Fruit fly (Drosophila melanogaster) whole organism, embryonic: ENCODE results near the gene trbl.

Experiments
- B-H2 ChIP-seq: fragments of 200-800 bp; sonication (Bioruptor generic); optimal IDR thresholded peaks from 2 replicates; lab custom pipeline; 2018; ENCODE audit warnings: missing biosample characterization, mild to moderate bottlenecking, missing genetic modification characterization
- Bteb2 ChIP-seq: fragments of 200-800 bp; sonication (Bioruptor generic); optimal IDR thresholded peaks from 2 replicates; lab custom pipeline; 2016; ENCODE audit warnings: missing biosample characterization, missing genetic modification characterization
- CG1024 ChIP-seq: fragments of 200-800 bp; sonication (Bioruptor generic); IDR thresholded peaks from 2 replicates; pipeline ENCODE4 v1.3.6; 2022; ENCODE audit warnings: missing biosample characterization, missing genetic modification characterization
- CG12299 ChIP-seq: fragments of 200-800 bp; sonication (Bioruptor generic); optimal IDR thresholded peaks from 2 replicates; lab custom pipeline; 2018; ENCODE audit warnings: missing biosample characterization, mild to moderate bottlenecking, missing genetic modification characterization
- CG13123 ChIP-seq: fragments of 200-800 bp; sonication (Bioruptor generic); optimal IDR thresholded peaks from 2 replicates; lab custom pipeline; 2016; ENCODE audit warnings: missing biosample characterization, missing genetic modification characterization
- CG14050 ChIP-seq: fragments of 200-800 bp; sonication (Bioruptor generic); IDR thresholded peaks from 3 replicates; pipeline ENCODE4 v1.3.6; 2022; ENCODE audit warnings: missing biosample characterization, missing genetic modification characterization
- CG15479 ChIP-seq: fragments of 200-800 bp; sonication (Bioruptor generic); optimal IDR thresholded peaks from 3 replicates; lab custom pipeline; 2019; ENCODE audit warnings: missing biosample characterization, mild to moderate bottlenecking, missing genetic modification characterization, moderate library complexity
- CG17385 ChIP-seq: fragments of 200-800 bp; sonication (Bioruptor generic); optimal IDR thresholded peaks from 3 replicates; lab custom pipeline; 2018; ENCODE audit warnings: missing biosample characterization, mild to moderate bottlenecking, missing genetic modification characterization
- CG17912 ChIP-seq: fragments of 200-800 bp; sonication (Bioruptor generic); optimal IDR thresholded peaks from 2 replicates; lab custom pipeline; 2018; ENCODE audit warnings: missing biosample characterization, mild to moderate bottlenecking, missing genetic modification characterization
- CG2129 ChIP-seq: fragments of 200-800 bp; sonication (Bioruptor generic); IDR thresholded peaks from 2 replicates; pipeline ENCODE4 v1.3.6; 2022; ENCODE audit warnings: missing biosample characterization, missing genetic modification characterization; ENCODE audit not compliant: partially characterized antibody
- CG2889 ChIP-seq: fragments of 200-800 bp; sonication (Bioruptor generic); IDR thresholded peaks from 3 replicates; pipeline ENCODE4 v1.3.6; 2022; ENCODE audit warnings: missing biosample characterization, missing genetic modification characterization
- CG31224 ChIP-seq: fragments of 200-800 bp; sonication (Bioruptor generic); IDR thresholded peaks from 2 replicates; pipeline ENCODE4 v1.3.6; 2022; ENCODE audit warnings: missing biosample characterization, missing genetic modification characterization
- CG5953 ChIP-seq: fragments of 200-800 bp; sonication (Bioruptor generic); IDR thresholded peaks from 2 replicates; pipeline ENCODE4 v1.3.6; 2022; ENCODE audit warnings: missing biosample characterization, missing genetic modification characterization
- CG7963 ChIP-seq: fragments of 200-800 bp; sonication (Bioruptor generic); IDR thresholded peaks from 3 replicates; pipeline ENCODE4 v1.3.6; 2022; ENCODE audit warnings: missing biosample characterization, missing genetic modification characterization; ENCODE audit not compliant: partially characterized antibody
- CG9215 ChIP-seq: fragments of 200-800 bp; sonication (Bioruptor generic); IDR thresholded peaks from 2 replicates; pipeline ENCODE4 v1.3.6; 2022; ENCODE audit warnings: missing biosample characterization, missing genetic modification characterization
- CG9797 ChIP-seq: fragments of 200-800 bp; sonication (Bioruptor generic); optimal IDR thresholded peaks from 3 replicates; lab custom pipeline; 2018; ENCODE audit warnings: missing biosample characterization, mild to moderate bottlenecking, missing genetic modification characterization
- CkIIα-i1 ChIP-seq: fragments of 200-800 bp; sonication (Bioruptor generic); IDR thresholded peaks from 2 replicates; pipeline ENCODE4 v1.3.6; 2022; ENCODE audit warnings: missing biosample characterization, missing genetic modification characterization
- CoRest ChIP-seq: fragments of 200-800 bp; sonication (Bioruptor generic); optimal IDR thresholded peaks from 3 replicates; lab custom pipeline; 2018; ENCODE audit warnings: missing biosample characterization, mild to moderate bottlenecking, missing genetic modification characterization, moderate library complexity
- D19A ChIP-seq: fragments of 200-800 bp; optimal IDR thresholded peaks from 3 replicates; lab custom pipeline; 2019; ENCODE audit warnings: missing biosample characterization, mild to moderate bottlenecking, missing genetic modification characterization, moderate library complexity
- E2f2 ChIP-seq: fragments of 200-800 bp; sonication (Bioruptor generic); IDR thresholded peaks from 2 replicates; pipeline ENCODE4 v1.3.6; 2022; ENCODE audit warnings: missing biosample characterization, missing genetic modification characterization
- Eip74EF ChIP-seq, 2 experiments: fragments of 200-800 bp in 1 of 2; fragments of >200 bp in 1 of 2; sonication (Bioruptor generic) in 1 of 2; optimal IDR thresholded peaks; 2 replicates each; lab custom pipeline; 2017 to 2019; ENCODE audit warnings: missing biosample characterization in 2 of 2, missing genetic modification characterization in 2 of 2, mild to moderate bottlenecking in 1 of 2, moderate library complexity in 1 of 2
- Gug ChIP-seq: fragments of 200-800 bp; sonication (Bioruptor generic); IDR thresholded peaks from 4 replicates; pipeline ENCODE4 v1.3.6; 2022; ENCODE audit warnings: missing biosample characterization, missing genetic modification characterization
- Hmr ChIP-seq: fragments of 200-800 bp; sonication (Bioruptor generic); optimal IDR thresholded peaks from 3 replicates; lab custom pipeline; 2017; ENCODE audit warnings: mild to moderate bottlenecking, missing biosample characterization, missing genetic modification reagents, missing genetic modification characterization
- Lpt ChIP-seq: fragments of >200 bp; optimal IDR thresholded peaks from 2 replicates; lab custom pipeline; 2018; ENCODE audit warnings: missing biosample characterization, missing genetic modification characterization
- PHDP ChIP-seq: fragments of 200-800 bp; sonication (Bioruptor generic); optimal IDR thresholded peaks from 3 replicates; lab custom pipeline; 2018; ENCODE audit warnings: missing biosample characterization, mild to moderate bottlenecking, missing genetic modification characterization, moderate library complexity
- Sox102F ChIP-seq: fragments of 200-800 bp; sonication (Bioruptor generic); optimal IDR thresholded peaks from 2 replicates; lab custom pipeline; 2018; ENCODE audit warnings: missing biosample characterization, mild to moderate bottlenecking, missing genetic modification characterization, moderate library complexity
- Tbp ChIP-seq: fragments of >200 bp; optimal IDR thresholded peaks from 2 replicates; lab custom pipeline; 2018; ENCODE audit warnings: missing biosample characterization, missing genetic modification characterization
- Xrp1 ChIP-seq: fragments of 200-800 bp; sonication (Bioruptor generic); IDR thresholded peaks from 2 replicates; pipeline ENCODE4 v1.3.6; 2022; ENCODE audit warnings: missing biosample characterization, missing genetic modification characterization
- ara ChIP-seq: fragments of 200-800 bp; sonication (Bioruptor generic); IDR thresholded peaks from 2 replicates; pipeline ENCODE4 v1.3.6; 2022; ENCODE audit warnings: missing biosample characterization, missing genetic modification characterization
- croc ChIP-seq: fragments of 200-800 bp; sonication (Bioruptor generic); conservative IDR thresholded peaks from 3 replicates; pipeline ENCODE4 v1.3.6; 2022; ENCODE audit warnings: missing biosample characterization, missing genetic modification characterization
- dpn ChIP-seq, 2 experiments: fragments of 200-800 bp; sonication (Bioruptor generic); optimal IDR thresholded peaks; 3 replicates each; lab custom pipeline; 2016; ENCODE audit warnings: missing biosample characterization in 2 of 2, missing genetic modification characterization in 2 of 2
- grau ChIP-seq: fragments of 200-800 bp; optimal IDR thresholded peaks from 3 replicates; lab custom pipeline; 2019; ENCODE audit warnings: missing biosample characterization, mild to moderate bottlenecking, missing genetic modification characterization, moderate library complexity
- ham ChIP-seq: fragments of 200-800 bp; sonication (Bioruptor generic); IDR thresholded peaks from 2 replicates; pipeline ENCODE4 v1.3.6; 2022; ENCODE audit warnings: missing biosample characterization, missing genetic modification characterization
- hth ChIP-seq: fragments of >200 bp; optimal IDR thresholded peaks from 2 replicates; lab custom pipeline; 2017; ENCODE audit warnings: inconsistent platforms
- ind ChIP-seq: fragments of 200-800 bp; sonication (Bioruptor generic); optimal IDR thresholded peaks from 3 replicates; lab custom pipeline; 2016; ENCODE audit warnings: missing biosample characterization, missing genetic modification characterization
- knrl ChIP-seq: fragments of 200-800 bp; sonication (Bioruptor generic); IDR thresholded peaks from 3 replicates; pipeline ENCODE4 v1.3.6; 2022; ENCODE audit warnings: missing biosample characterization, missing genetic modification characterization; ENCODE audit not compliant: partially characterized antibody
- lov ChIP-seq, 2 experiments: fragments of 200-800 bp in 1 of 2; fragments of >200 bp in 1 of 2; sonication (Bioruptor generic) in 1 of 2; IDR thresholded peaks in 1 of 2; optimal IDR thresholded peaks in 1 of 2; 2 replicates in 1 of 2; 3 replicates in 1 of 2; pipeline versions ENCODE4 v1.3.6 to Lab custom; 2017 to 2022; ENCODE audit warnings: missing biosample characterization in 1 of 2, missing genetic modification characterization in 1 of 2
- org-1 ChIP-seq: fragments of 200-800 bp; sonication (Bioruptor generic); optimal IDR thresholded peaks from 2 replicates; lab custom pipeline; 2017; ENCODE audit warnings: missing biosample characterization, missing genetic modification characterization
- otp ChIP-seq: fragments of 200-800 bp; sonication (Bioruptor generic); IDR thresholded peaks from 3 replicates; pipeline ENCODE4, ENCODE4 v1.3.6; 2022; ENCODE audit warnings: missing biosample characterization, missing genetic modification characterization
- pita ChIP-seq: fragments of 200-800 bp; sonication (Bioruptor generic); optimal IDR thresholded peaks from 2 replicates; lab custom pipeline; 2017; ENCODE audit warnings: missing biosample characterization, mild to moderate bottlenecking, missing genetic modification characterization
- prd ChIP-seq, 3 experiments: fragments of >200 bp in 2 of 3; fragments of 200-800 bp in 1 of 3; sonication (Bioruptor generic) in 1 of 3; optimal IDR thresholded peaks in 2 of 3; IDR thresholded peaks in 1 of 3; 2 replicates in 2 of 3; 3 replicates in 1 of 3; pipeline versions ENCODE4 v1.3.6 to Lab custom; 2017 to 2022; ENCODE audit warnings: missing biosample characterization in 1 of 3, missing genetic modification characterization in 1 of 3
- salm ChIP-seq: fragments of 200-800 bp; sonication (Bioruptor generic); optimal IDR thresholded peaks from 2 replicates; lab custom pipeline; 2018; ENCODE audit warnings: missing biosample characterization, mild to moderate bottlenecking, missing genetic modification characterization
- scrt ChIP-seq: fragments of 200-800 bp; sonication (Bioruptor generic); optimal IDR thresholded peaks from 2 replicates; lab custom pipeline; 2018; ENCODE audit warnings: missing biosample characterization, mild to moderate bottlenecking, missing genetic modification characterization, moderate library complexity
- stwl ChIP-seq: fragments of 200-800 bp; sonication (Bioruptor generic); optimal IDR thresholded peaks from 3 replicates; lab custom pipeline; 2018; ENCODE audit warnings: missing biosample characterization, mild to moderate bottlenecking, missing genetic modification characterization, moderate library complexity
- tgo ChIP-seq: fragments of 200-800 bp; sonication (Bioruptor generic); IDR thresholded peaks from 3 replicates; pipeline ENCODE4 v1.3.6; 2022; ENCODE audit warnings: missing biosample characterization, missing genetic modification characterization
- tio ChIP-seq: fragments of 200-800 bp; sonication (Bioruptor generic); optimal IDR thresholded peaks from 2 replicates; lab custom pipeline; 2017; ENCODE audit warnings: missing biosample characterization, missing genetic modification characterization, inconsistent platforms
- usp ChIP-seq: fragments of >200 bp; optimal IDR thresholded peaks from 2 replicates; lab custom pipeline; 2017; ENCODE audit warnings: missing biosample characterization, missing genetic modification characterization

Gene trbl

DNA sequence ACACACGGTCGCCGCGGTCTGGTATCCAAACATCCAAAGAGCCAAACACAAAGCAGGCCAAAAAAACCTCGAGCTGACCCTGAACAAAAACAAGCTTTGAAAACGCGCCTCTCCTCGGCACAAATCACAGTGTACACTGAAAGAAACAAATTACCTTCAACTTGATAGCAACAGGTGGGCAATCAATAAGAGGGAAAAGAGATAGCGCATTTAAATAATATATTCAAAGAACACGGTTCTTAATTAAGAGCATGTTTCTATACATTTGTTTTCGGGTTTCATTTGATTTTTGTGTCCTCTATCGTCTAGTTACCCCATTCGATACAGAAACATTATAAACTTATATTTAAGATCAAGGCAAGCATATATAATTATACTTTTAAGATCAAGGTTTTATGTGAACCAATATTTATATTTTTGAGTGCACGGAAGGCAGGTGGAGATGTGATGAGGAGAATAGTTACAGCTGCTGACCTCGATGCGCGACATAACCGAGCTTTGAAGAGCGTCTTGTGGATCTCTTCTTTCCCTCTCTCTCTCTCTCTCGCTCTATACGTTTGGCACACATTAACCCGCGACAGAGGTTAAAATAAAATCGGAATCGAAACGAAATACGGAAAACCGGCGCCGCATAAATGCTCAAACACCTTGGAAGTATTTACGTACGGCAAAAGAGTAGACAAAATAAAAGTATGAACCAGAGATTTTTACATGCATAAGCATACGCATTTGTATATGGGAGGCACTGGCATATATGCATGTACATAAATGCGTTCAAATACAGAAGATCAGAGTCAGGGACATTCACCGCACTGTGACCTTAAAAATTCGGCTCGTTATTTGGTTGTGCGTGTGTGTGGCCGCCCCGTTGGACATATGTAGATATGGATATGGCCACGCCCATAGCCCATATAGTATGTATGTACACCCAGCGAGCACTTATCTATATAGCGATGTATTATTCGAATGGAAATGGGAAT is 2.9 kb downstream of the trbl start (continued):
- TF ChIP-seq croc (GFP tag; lab: Robert Waterston, UW) = peak; percentile 36; the same call in 2 of the 3 replicates
- peak; percentile 93 for TF ChIP-seq CoRest (tag; lab: Kevin White, UChicago)
- peak; percentile 60; the same call in 3 of the 4 replicates for TF ChIP-seq Gug (GFP tag; lab: Robert Waterston, UW)
- no peak for TF ChIP-seq hth (lab: Kevin White, UChicago)
- TF ChIP-seq grau (tag; lab: Kevin White, UChicago) = peak; percentile 91
- TF ChIP-seq CG31224 (GFP tag; lab: Robert Waterston, UW) = peak; percentile 60
- TF ChIP-seq otp (GFP tag; lab: Robert Waterston, UW) = 0 out of 3 replicates have a peak, but pooled peaks have one; percentile 27
- no peak for TF ChIP-seq Tbp (GFP tag; lab: Kevin White, UChicago)
- no peak for TF ChIP-seq CG15479 (GFP tag; lab: Kevin White, UChicago)
- peak; percentile 42; the same call in 1 of the 2 replicates for TF ChIP-seq ham (GFP tag; lab: Robert Waterston, UW)
- peak; percentile 90 for TF ChIP-seq PHDP (tag; lab: Kevin White, UChicago)
- peak; percentile 69 for TF ChIP-seq CG14050 (GFP tag; lab: Robert Waterston, UW)
- TF ChIP-seq Lpt = no peak
- no peak for TF ChIP-seq prd (optimal IDR thresholded peaks at IDR 0.05; lab: Kevin White, UChicago)
- peak; percentile 81 for TF ChIP-seq prd (GFP tag; IDR thresholded peaks at IDR 0.05; lab: Robert Waterston, UW)
- TF ChIP-seq CG2889 = peak; percentile 33; the same call in 1 of the 3 replicates
- TF ChIP-seq tgo (GFP tag; lab: Robert Waterston, UW) = peak; percentile 79
- no peak; the same call in 1 of the 2 replicates for TF ChIP-seq CG5953 (GFP tag; lab: Robert Waterston, UW)
- peak; percentile 84 for TF ChIP-seq D19A (tag; lab: Kevin White, UChicago)
- peak; percentile 86 for TF ChIP-seq CG17385
- no peak for TF ChIP-seq ara (GFP tag; lab: Robert Waterston, UW)
- TF ChIP-seq Eip74EF (GFP tag; optimal IDR thresholded peaks at IDR 0.05; lab: Kevin White, UChicago) = peak in 1 of 2 experiments; percentile 88
- peak; percentile 75 for TF ChIP-seq CG12299
- TF ChIP-seq knrl = no peak
- TF ChIP-seq CG7963 (GFP tag; lab: Robert Waterston, UW) = no peak
- peak; percentile 88 for TF ChIP-seq tio (GFP tag; lab: Kevin White, UChicago)
- TF ChIP-seq org-1 (GFP tag; lab: Kevin White, UChicago) = peak; percentile 81
- peak; percentile 67 for TF ChIP-seq CG9215 (GFP tag; lab: Robert Waterston, UW)
- TF ChIP-seq lov (optimal IDR thresholded peaks at IDR 0.05; lab: Kevin White, UChicago) = no peak
- TF ChIP-seq lov (GFP tag; IDR thresholded peaks at IDR 0.05; lab: Robert Waterston, UW) = no peak
- no peak for TF ChIP-seq CkIIα-i1 (GFP tag; lab: Robert Waterston, UW)
- peak; percentile 50; the same call in 1 of the 2 replicates for TF ChIP-seq E2f2 (GFP tag; lab: Robert Waterston, UW)
- TF ChIP-seq pita (GFP tag; lab: Kevin White, UChicago) = no peak
- peak; percentile 91 for TF ChIP-seq Sox102F (GFP tag; lab: Kevin White, UChicago)
- peak; percentile 71 for TF ChIP-seq Bteb2 (GFP tag; lab: Kevin White, UChicago)
- TF ChIP-seq stwl (tag; lab: Kevin White, UChicago) = no peak
- peak; percentile 42 for TF ChIP-seq CG13123 (GFP tag; lab: Kevin White, UChicago)
- peak; percentile 77 for TF ChIP-seq salm (tag; lab: Kevin White, UChicago)
- peak; percentile 77 to 84 for TF ChIP-seq dpn (GFP tag; optimal IDR thresholded peaks at IDR 0.05; lab: Kevin White, UChicago)
- TF ChIP-seq usp (GFP tag; lab: Kevin White, UChicago) = no peak
- no peak for TF ChIP-seq B-H2 (GFP tag; lab: Kevin White, UChicago)
- TF ChIP-seq CG17912 (GFP tag; lab: Kevin White, UChicago) = no peak
- TF ChIP-seq CG1024 (GFP tag; lab: Robert Waterston, UW) = 0 out of 2 replicates have a peak, but pooled peaks have one; percentile 17
- peak; percentile 85 for TF ChIP-seq ind (GFP tag; lab: Kevin White, UChicago)
- peak; percentile 13 for TF ChIP-seq CG9797 (GFP tag; lab: Kevin White, UChicago)
- TF ChIP-seq Xrp1 (GFP tag; lab: Robert Waterston, UW) = peak; percentile 61
- TF ChIP-seq Hmr (GFP tag; lab: Kevin White, UChicago) = peak; percentile 88
- TF ChIP-seq CG2129 (GFP tag; lab: Robert Waterston, UW) = no peak
- TF ChIP-seq scrt (GFP tag; lab: Kevin White, UChicago) = peak; percentile 86
